Worm (Caenorhabditis elegans) whole organism, late embryonic: ENCODE results near the gene C02F12.5.

Experiments
- C38D4.7 ChIP-seq: fragments of 200-800 bp; sonication (Bioruptor generic); optimal IDR thresholded peaks from 2 replicates; lab custom pipeline; 2018; ENCODE audit warnings: mild to moderate bottlenecking, missing genetic modification characterization, moderate library complexity, missing compliant biosample characterization
- F13H6.1 ChIP-seq: sonication (generic microtip); optimal IDR thresholded peaks from 2 replicates; lab custom pipeline; 2016; ENCODE audit warnings: missing genetic modification characterization, missing compliant biosample characterization
- K09A11.1 ChIP-seq: sonication (generic microtip); optimal IDR thresholded peaks from 2 replicates; lab custom pipeline; 2017; ENCODE audit warnings: antibody characterized with exemption, mild to moderate bottlenecking, missing genetic modification characterization, missing compliant biosample characterization; ENCODE audit not compliant: insufficient read depth
- Y22D7AL.16 ChIP-seq: sonication (generic microtip); optimal IDR thresholded peaks from 2 replicates; lab custom pipeline; 2016; ENCODE audit warnings: missing genetic modification characterization, missing compliant biosample characterization
- ama-1 ChIP-seq: fragments of 150-350 bp; optimal IDR thresholded peaks from 2 replicates; lab custom pipeline; 2014
- ceh-19 ChIP-seq: fragments of 200-800 bp; sonication (Bioruptor generic); optimal IDR thresholded peaks from 2 replicates; lab custom pipeline; 2018; ENCODE audit warnings: mild to moderate bottlenecking, missing genetic modification characterization, missing compliant biosample characterization
- ceh-22 ChIP-seq: sonication (generic microtip); optimal IDR thresholded peaks from 2 replicates; lab custom pipeline; 2017; ENCODE audit warnings: missing biosample characterization, missing genetic modification characterization
- ceh-24 ChIP-seq: sonication (generic microtip); optimal IDR thresholded peaks from 2 replicates; lab custom pipeline; 2016; ENCODE audit warnings: mild to moderate bottlenecking, missing genetic modification characterization, missing compliant biosample characterization
- ceh-30 ChIP-seq: fragments of 150-350 bp; optimal IDR thresholded peaks from 2 replicates; lab custom pipeline; 2014; ENCODE audit warnings: missing biosample characterization, missing genetic modification characterization
- ceh-6 ChIP-seq: fragments of 200-800 bp; sonication (Bioruptor generic); optimal IDR thresholded peaks from 2 replicates; lab custom pipeline; 2018; ENCODE audit warnings: mild to moderate bottlenecking, missing genetic modification characterization, missing compliant biosample characterization
- che-1 ChIP-seq: sonication (generic microtip); optimal IDR thresholded peaks from 2 replicates; lab custom pipeline; 2016; ENCODE audit warnings: mild to moderate bottlenecking, missing genetic modification characterization, missing compliant biosample characterization
- dve-1 ChIP-seq: sonication (generic microtip); optimal IDR thresholded peaks from 2 replicates; lab custom pipeline; 2017; ENCODE audit warnings: antibody characterized with exemption, mild to moderate bottlenecking, missing genetic modification characterization, missing compliant biosample characterization
- ets-4 ChIP-seq: sonication (generic microtip); optimal IDR thresholded peaks from 2 replicates; lab custom pipeline; 2016; ENCODE audit warnings: missing genetic modification characterization, missing compliant biosample characterization
- fax-1 ChIP-seq: sonication (generic microtip); optimal IDR thresholded peaks from 2 replicates; lab custom pipeline; 2016; ENCODE audit warnings: missing genotype, missing genetic modification characterization, missing compliant biosample characterization
- fkh-10 ChIP-seq: fragments of 150-350 bp; optimal IDR thresholded peaks from 2 replicates; lab custom pipeline; 2014; ENCODE audit warnings: missing biosample characterization, missing genetic modification reagents, missing genetic modification characterization
- gmeb-2 ChIP-seq: sonication (generic microtip); optimal IDR thresholded peaks from 2 replicates; lab custom pipeline; 2016; ENCODE audit warnings: missing genetic modification characterization, inconsistent platforms, missing compliant biosample characterization
- hlh-30 ChIP-seq: sonication (generic microtip); optimal IDR thresholded peaks from 2 replicates; lab custom pipeline; 2017; ENCODE audit warnings: antibody characterized with exemption, missing genetic modification characterization, missing compliant biosample characterization; ENCODE audit not compliant: insufficient read depth
- hlh-6 ChIP-seq: sonication (generic microtip); optimal IDR thresholded peaks from 2 replicates; lab custom pipeline; 2016; ENCODE audit warnings: missing genotype, missing genetic modification characterization, missing compliant biosample characterization
- hlh-8 ChIP-seq: sonication (generic microtip); optimal IDR thresholded peaks from 2 replicates; lab custom pipeline; 2016; ENCODE audit warnings: missing genotype, missing genetic modification characterization, missing compliant biosample characterization
- lin-11 ChIP-seq: fragments of 200-800 bp; sonication (Bioruptor generic); optimal IDR thresholded peaks from 2 replicates; lab custom pipeline; 2018; ENCODE audit warnings: mild to moderate bottlenecking, missing genetic modification characterization, missing compliant biosample characterization
- nhr-11 ChIP-seq: fragments of 150-350 bp; optimal IDR thresholded peaks from 2 replicates; lab custom pipeline; 2014; ENCODE audit warnings: missing biosample characterization, missing genetic modification characterization
- nhr-232 ChIP-seq: sonication (generic microtip); optimal IDR thresholded peaks from 2 replicates; lab custom pipeline; 2016; ENCODE audit warnings: missing genetic modification characterization, missing compliant biosample characterization
- pag-3 ChIP-seq: sonication (generic microtip); optimal IDR thresholded peaks from 2 replicates; lab custom pipeline; 2016; ENCODE audit warnings: missing compliant biosample characterization, missing genetic modification characterization, borderline replicate concordance
- pha-2 ChIP-seq: sonication (generic microtip); optimal IDR thresholded peaks from 2 replicates; lab custom pipeline; 2017; ENCODE audit warnings: mild to moderate bottlenecking, missing genetic modification characterization, missing compliant biosample characterization
- pqm-1 ChIP-seq: sonication (generic microtip); optimal IDR thresholded peaks from 2 replicates; lab custom pipeline; 2016; ENCODE audit warnings: missing genetic modification characterization, missing compliant biosample characterization
- pros-1 ChIP-seq: fragments of 150-350 bp; optimal IDR thresholded peaks from 2 replicates; lab custom pipeline; 2014; ENCODE audit warnings: missing biosample characterization, missing genetic modification reagents, missing genetic modification characterization
- ref-2 ChIP-seq: sonication (generic microtip); optimal IDR thresholded peaks from 2 replicates; lab custom pipeline; 2016; ENCODE audit warnings: missing genetic modification characterization, missing compliant biosample characterization
- sox-4 ChIP-seq: sonication (generic microtip); optimal IDR thresholded peaks from 2 replicates; lab custom pipeline; 2017; ENCODE audit warnings: mild to moderate bottlenecking, missing genetic modification characterization, inconsistent platforms, missing compliant biosample characterization
- tbx-7 ChIP-seq: sonication (generic microtip); optimal IDR thresholded peaks from 2 replicates; lab custom pipeline; 2016; ENCODE audit warnings: missing genotype, missing genetic modification characterization, missing compliant biosample characterization
- ttx-3 ChIP-seq: sonication (generic microtip); optimal IDR thresholded peaks from 2 replicates; lab custom pipeline; 2016; ENCODE audit warnings: missing genetic modification reagents, missing genetic modification characterization, missing compliant biosample characterization
- unc-3 ChIP-seq, 2 experiments: fragments of 200-800 bp in 1 of 2; sonication (Bioruptor generic) in 1 of 2; sonication (generic microtip) in 1 of 2; conservative IDR thresholded peaks in 1 of 2; optimal IDR thresholded peaks in 1 of 2; 2 replicates each; pipeline versions ENCODE4 v1.3.6 to Lab custom; 2016 to 2022; ENCODE audit warnings: missing compliant biosample characterization in 2 of 2, missing genetic modification characterization in 2 of 2, missing genetic modification reagents in 1 of 2
- unc-42 ChIP-seq: sonication (generic microtip); optimal IDR thresholded peaks from 2 replicates; lab custom pipeline; 2016; ENCODE audit warnings: missing genotype, missing genetic modification characterization, missing compliant biosample characterization
- unc-55 ChIP-seq: sonication (generic microtip); optimal IDR thresholded peaks from 2 replicates; lab custom pipeline; 2017; ENCODE audit warnings: missing biosample characterization, missing genetic modification reagents, missing genetic modification characterization
- zip-5 ChIP-seq: sonication (generic microtip); optimal IDR thresholded peaks from 2 replicates; lab custom pipeline; 2016; ENCODE audit warnings: missing genetic modification characterization, missing compliant biosample characterization
- ztf-16 ChIP-seq: sonication (generic microtip); optimal IDR thresholded peaks from 2 replicates; lab custom pipeline; 2017; ENCODE audit warnings: missing genetic modification characterization, missing compliant biosample characterization

The C02F12.5 gene

DNA sequence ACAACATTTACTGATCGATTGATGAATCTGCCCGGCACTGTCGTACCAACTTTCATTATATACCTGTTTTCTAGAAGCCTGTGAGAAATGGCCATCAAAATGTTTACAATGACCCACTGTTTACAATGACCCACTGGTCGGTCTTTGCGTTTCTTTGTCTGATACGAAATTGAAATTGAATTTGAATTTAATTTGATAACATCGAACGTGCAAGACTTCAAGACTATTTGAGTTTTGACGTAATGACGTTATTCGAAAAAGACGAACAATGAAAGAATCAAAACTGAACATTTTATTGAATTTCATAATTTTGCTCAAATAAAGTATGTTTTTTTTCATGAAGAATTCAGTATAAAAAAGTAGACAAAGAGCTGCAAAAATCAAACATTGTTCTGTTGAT is at the start of gene C02F12.5:
Gene C02F12.5 (minus strand): TSS at position 101 of the 400 bp plus-strand sequence.
- TF ChIP-seq K09A11.1 (tag; lab: Kevin White, UChicago) = no peak
- TF ChIP-seq lin-11 (tag; lab: Kevin White, UChicago) = no peak
- no peak for TF ChIP-seq pag-3
- no peak for TF ChIP-seq ceh-30
- no peak for TF ChIP-seq unc-55 (GFP tag; lab: Kevin White, UChicago)
- no peak for TF ChIP-seq che-1
- TF ChIP-seq zip-5 = no peak
- no peak for TF ChIP-seq gmeb-2 (tag; lab: Kevin White, UChicago)

DNA sequence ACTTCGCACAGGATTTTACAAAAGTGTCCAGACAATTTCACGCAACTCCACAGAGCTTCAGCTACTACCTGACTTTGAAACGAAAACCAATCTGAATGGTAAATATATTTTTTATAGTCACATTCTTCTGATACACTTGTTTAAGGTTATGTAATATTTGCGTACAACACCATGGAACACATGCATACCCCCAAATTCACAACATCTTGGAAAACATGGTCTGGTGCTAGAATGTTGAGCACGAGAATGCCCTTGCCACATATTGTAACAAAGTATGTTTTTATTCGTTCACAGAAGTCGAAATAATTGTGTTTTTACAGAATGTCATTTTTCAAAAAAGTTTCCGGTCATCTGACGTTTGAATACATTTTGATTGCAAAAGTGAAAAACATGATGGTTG is 43.9 kb upstream of the C02F12.5 start:
- TF ChIP-seq Y22D7AL.16 (tag; lab: Kevin White, UChicago) (no peak), gmeb-2 (tag; lab: Kevin White, UChicago) (no peak), ceh-22 (tag; lab: Kevin White, UChicago) (no peak), ztf-16 (tag; lab: Kevin White, UChicago) (no peak), pqm-1 (tag; lab: Kevin White, UChicago) (no peak), nhr-232 (tag; lab: Kevin White, UChicago) (no peak), ets-4 (tag; lab: Kevin White, UChicago) (no peak), ceh-24 (no peak), unc-3 (GFP tag; conservative IDR thresholded peaks at IDR 0.05; lab: Robert Waterston, UW) (no peak), unc-3 (tag; optimal IDR thresholded peaks at IDR 0.05; lab: Kevin White, UChicago) (no peak), pros-1 (tag; lab: Kevin White, UChicago) (no peak), fax-1 (tag; lab: Kevin White, UChicago) (no peak), hlh-30 (tag; lab: Kevin White, UChicago) (no peak), fkh-10 (GFP tag; lab: Kevin White, UChicago) (no peak), ttx-3 (tag; lab: Kevin White, UChicago) (no peak), unc-42 (tag; lab: Kevin White, UChicago) (no peak), che-1 (no peak)
- TF ChIP-seq, all 69 proteins: peak for 0

DNA sequence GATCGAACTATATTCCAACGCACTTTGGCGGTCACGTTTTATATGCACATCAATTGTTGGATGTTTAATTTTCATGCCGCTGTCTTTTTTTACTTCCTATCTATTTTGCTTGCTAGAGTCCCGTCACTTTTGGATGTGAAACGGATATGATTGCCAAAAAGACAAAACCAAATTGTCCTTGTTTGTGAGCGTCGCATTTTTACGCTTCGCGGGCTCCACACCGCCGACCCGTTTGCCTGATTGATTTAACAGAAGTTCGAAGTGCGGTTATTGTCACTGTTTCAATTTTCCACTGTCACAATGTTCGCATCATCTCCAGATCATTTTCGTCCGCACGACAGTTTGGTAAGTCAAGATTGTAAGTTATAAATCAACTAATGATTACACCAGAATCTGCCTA is 42.9 kb upstream of the C02F12.5 start, which contains the start of gene C01C4.2:
Gene C01C4.2 (plus strand): TSS at position 301 of the 400 bp plus-strand sequence.
- TF ChIP-seq ceh-24 (no peak), dve-1 (tag; lab: Kevin White, UChicago) (no peak), hlh-6 (no peak), pha-2 (tag; lab: Kevin White, UChicago) (no peak), F13H6.1 (no peak), nhr-11 (tag; lab: Kevin White, UChicago) (no peak), ama-1 (lab: Kevin White, UChicago) (no peak), pqm-1 (tag; lab: Kevin White, UChicago) (no peak), gmeb-2 (tag; lab: Kevin White, UChicago) (no peak), ceh-6 (GFP tag; lab: Kevin White, UChicago) (no peak), K09A11.1 (tag; lab: Kevin White, UChicago) (no peak), fkh-10 (GFP tag; lab: Kevin White, UChicago) (no peak), C38D4.7 (GFP tag; lab: Kevin White, UChicago) (no peak), nhr-232 (tag; lab: Kevin White, UChicago) (no peak), ceh-19 (GFP tag; lab: Kevin White, UChicago) (no peak), ref-2 (tag; lab: Kevin White, UChicago) (no peak), ceh-22 (tag; lab: Kevin White, UChicago) (no peak), hlh-8 (tag; lab: Kevin White, UChicago) (no peak), tbx-7 (no peak)

DNA sequence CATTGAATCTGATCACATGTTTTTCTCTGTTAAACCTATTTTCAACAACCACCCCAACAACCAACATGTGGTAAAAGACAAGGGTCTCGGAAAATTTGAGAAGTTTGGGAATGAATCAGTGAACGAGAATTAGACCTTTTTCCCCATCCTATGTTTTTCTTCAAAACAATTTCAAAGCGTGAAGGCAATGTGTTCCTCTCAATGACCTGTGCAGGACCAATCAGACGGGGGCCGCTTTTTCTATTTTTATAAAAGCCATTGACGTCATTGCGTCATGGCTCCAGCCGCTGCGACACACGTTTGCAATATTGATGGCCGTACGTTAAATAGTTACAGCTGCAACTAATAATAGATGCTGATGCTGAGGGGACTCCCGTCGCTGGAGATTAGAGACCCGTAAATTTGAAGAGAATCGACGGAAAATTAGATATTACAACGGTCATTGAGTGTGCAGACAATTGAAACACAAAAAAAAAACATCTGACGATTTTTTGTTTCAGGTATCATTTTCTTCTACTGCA is 39.7 kb upstream of the C02F12.5 start:
- TF ChIP-seq sox-4 (tag; lab: Kevin White, UChicago) (no peak), hlh-8 (tag; lab: Kevin White, UChicago) (peak; percentile 56)
